In genomic region chrIII:11861123-11861522, ce11 we compare ENCODE assay signal across 3 worm cellular contexts.
TF ChIP-seq lines count a peak whose summit lies in the region.

No protein-coding gene starts in this region.

TF ChIP-seq in whole organism, L3 larva, 47 proteins besides CTCF, POLR2A, EP300 and RAD21:
- TF ChIP-seq nfya-1 (tag; optimal IDR thresholded peaks at IDR 0.05; lab: Kevin White, UChicago; ENCODE audit: insufficient read depth) (peak; percentile 97), sea-2 (GFP tag; optimal IDR thresholded peaks at IDR 0.05; lab: Kevin White, UChicago) (no peak)

TF ChIP-seq in whole organism, late embryonic, 69 proteins besides CTCF, POLR2A, EP300 and RAD21:
- TF ChIP-seq ceh-6 (GFP tag; optimal IDR thresholded peaks at IDR 0.05; lab: Kevin White, UChicago) (no peak), pros-1 (tag; optimal IDR thresholded peaks at IDR 0.05; lab: Kevin White, UChicago) (no peak), ceh-45 (GFP tag; IDR thresholded peaks at IDR 0.05; lab: Robert Waterston, UW) (no peak), mec-3 (tag; optimal IDR thresholded peaks at IDR 0.05; lab: Kevin White, UChicago; ENCODE audit: borderline replicate concordance) (no peak), nfya-1 (tag; optimal IDR thresholded peaks at IDR 0.05; lab: Kevin White, UChicago) (peak; percentile 91)

TF ChIP-seq in whole organism, young adult, 124 proteins besides CTCF, POLR2A, EP300 and RAD21:
- TF ChIP-seq lsl-1 (GFP tag; optimal IDR thresholded peaks at IDR 0.05; lab: Kevin White, UChicago) (no peak), lin-54 (GFP tag; optimal IDR thresholded peaks at IDR 0.05; lab: Kevin White, UChicago) (no peak), let-526 (GFP tag; IDR thresholded peaks at IDR 0.05; lab: Robert Waterston, UW) (no peak), nfyb-1 (GFP tag; IDR thresholded peaks at IDR 0.05; lab: Robert Waterston, UW) (peak; percentile 52)
